Worm (Caenorhabditis elegans) whole organism, mixed stage, embryonic: ENCODE measurements around the gene F22F1.3.

Source experiments
- blmp-1 ChIP-seq: fragments of 150-350 bp; optimal IDR thresholded peaks from 2 replicates; lab custom pipeline; 2014; ENCODE audit warnings: missing biosample characterization, missing genetic modification characterization
- elt-1 ChIP-seq: sonication (generic microtip); optimal IDR thresholded peaks from 2 replicates; lab custom pipeline; 2017; ENCODE audit warnings: missing genetic modification characterization, mild to moderate bottlenecking, missing compliant biosample characterization, antibody characterized with exemption, moderate library complexity, borderline replicate concordance; ENCODE audit not compliant: insufficient read depth
- lin-13 ChIP-seq: fragments of 150-350 bp; optimal IDR thresholded peaks from 2 replicates; lab custom pipeline; 2014; ENCODE audit warnings: missing biosample characterization, missing genetic modification characterization
- lsy-2 ChIP-seq: fragments of 150-350 bp; optimal IDR thresholded peaks from 2 replicates; lab custom pipeline; 2014; ENCODE audit warnings: missing biosample characterization, missing genetic modification characterization
- mab-5 ChIP-seq: fragments of 150-350 bp; optimal IDR thresholded peaks from 2 replicates; lab custom pipeline; 2014; ENCODE audit warnings: missing biosample characterization, missing genetic modification characterization
- mep-1 ChIP-seq: fragments of 150-350 bp; optimal IDR thresholded peaks from 2 replicates; lab custom pipeline; 2017; ENCODE audit warnings: missing biosample characterization, missing genetic modification reagents, missing genetic modification characterization, inconsistent platforms
- nhr-237 ChIP-seq: fragments of 150-350 bp; optimal IDR thresholded peaks from 2 replicates; lab custom pipeline; 2014; ENCODE audit warnings: missing biosample characterization, missing genetic modification characterization
- nhr-28 ChIP-seq: fragments of 150-350 bp; optimal IDR thresholded peaks from 2 replicates; lab custom pipeline; 2014; ENCODE audit warnings: missing biosample characterization, missing genetic modification characterization
- nhr-76 ChIP-seq: sonication (generic microtip); optimal IDR thresholded peaks from 2 replicates; lab custom pipeline; 2017; ENCODE audit warnings: missing biosample characterization, missing genetic modification characterization
- pha-4 ChIP-seq: fragments of 150-350 bp; optimal IDR thresholded peaks from 2 replicates; lab custom pipeline; 2018; ENCODE audit warnings: missing biosample characterization, missing genetic modification reagents, missing genetic modification characterization
- tbx-8 ChIP-seq: fragments of 200-800 bp; sonication (Bioruptor generic); optimal IDR thresholded peaks from 2 replicates; lab custom pipeline; 2018; ENCODE audit warnings: mild to moderate bottlenecking, missing genetic modification characterization, moderate library complexity, missing compliant biosample characterization
- unc-62 ChIP-seq: fragments of 150-350 bp; optimal IDR thresholded peaks from 2 replicates; lab custom pipeline; 2014; ENCODE audit warnings: missing biosample characterization, missing genetic modification reagents, missing genetic modification characterization
- ztf-11 ChIP-seq: fragments of 150-350 bp; optimal IDR thresholded peaks from 2 replicates; lab custom pipeline; 2014; ENCODE audit warnings: missing biosample characterization, missing genetic modification characterization

ce11 chrX:8156502-8156901, 6.4 kb downstream of the F22F1.3 start:
- TF ChIP-seq mep-1 (tag; lab: Kevin White, UChicago) (no peak), nhr-28 (tag; lab: Kevin White, UChicago) (no peak), lsy-2 (tag; lab: Kevin White, UChicago) (no peak), mab-5 (tag; lab: Kevin White, UChicago) (no peak), ztf-11 (tag; lab: Kevin White, UChicago) (no peak), nhr-237 (tag; lab: Kevin White, UChicago) (no peak), lin-13 (tag; lab: Kevin White, UChicago) (no peak), pha-4 (tag; lab: Kevin White, UChicago) (no peak), unc-62 (GFP tag; lab: Kevin White, UChicago) (no peak), tbx-8 (no peak), nhr-76 (tag; lab: Kevin White, UChicago) (no peak), blmp-1 (no peak), elt-1 (no peak)
